Worm (Caenorhabditis elegans) whole organism, early embryonic: ENCODE measurements around the gene R13H4.5.

Experiments used
- aly-1 ChIP-seq: sonication (generic microtip); optimal IDR thresholded peaks from 2 replicates; lab custom pipeline; 2016; ENCODE audit warnings: missing genetic modification characterization, missing compliant biosample characterization
- flt-1 ChIP-seq: fragments of 200-800 bp; sonication (Bioruptor generic); IDR thresholded peaks from 2 replicates; pipeline ENCODE4 v1.3.6; 2022; ENCODE audit warnings: missing genetic modification characterization, missing compliant biosample characterization
- hmg-4 ChIP-seq: fragments of 200-800 bp; sonication (Bioruptor generic); optimal IDR thresholded peaks from 2 replicates; lab custom pipeline; 2018; ENCODE audit warnings: mild to moderate bottlenecking, missing genetic modification characterization, missing compliant biosample characterization
- tbx-11 ChIP-seq: fragments of 200-800 bp; sonication (Bioruptor generic); IDR thresholded peaks from 2 replicates; pipeline ENCODE4 v1.3.6; 2022; ENCODE audit warnings: missing genetic modification characterization, missing compliant biosample characterization

- TF ChIP-seq flt-1 (no peak), hmg-4 (GFP tag; lab: Kevin White, UChicago) (no peak), aly-1 (no peak), tbx-11 (GFP tag; lab: Robert Waterston, UW) (no peak)
These were observed 41.7 kb upstream of the R13H4.5 start for ce11 chrV:11818786-11819185.
